Worm (Caenorhabditis elegans): ENCODE results near the gene Y48A6C.8.

Y48A6C.8 gene

DNA sequence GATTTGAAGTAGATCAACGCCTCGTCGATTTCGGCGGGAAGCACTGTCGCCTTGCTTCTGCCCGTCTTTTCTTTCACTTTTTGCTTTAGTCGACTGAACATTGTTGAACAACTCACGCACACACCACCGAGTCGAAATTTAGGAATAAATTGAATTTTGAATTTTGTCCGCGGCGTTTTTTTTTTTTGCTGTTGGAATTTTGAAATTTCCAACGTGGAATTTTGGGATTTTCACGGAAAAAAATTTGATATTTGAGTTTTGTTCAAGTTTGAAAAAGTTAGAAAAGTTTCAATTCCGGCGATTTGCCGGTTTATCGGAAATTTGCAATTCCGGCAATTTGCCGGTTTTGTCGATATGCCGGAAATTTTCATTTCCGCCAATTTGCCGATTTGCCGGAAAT, 29.7 kb upstream of the Y48A6C.8 start, which contains the start of gene Y47D3A.31 (continued):
- no peak for TF ChIP-seq pag-3 (tag; optimal IDR thresholded peaks at IDR 0.05; ENCODE audit: borderline replicate concordance)

DNA sequence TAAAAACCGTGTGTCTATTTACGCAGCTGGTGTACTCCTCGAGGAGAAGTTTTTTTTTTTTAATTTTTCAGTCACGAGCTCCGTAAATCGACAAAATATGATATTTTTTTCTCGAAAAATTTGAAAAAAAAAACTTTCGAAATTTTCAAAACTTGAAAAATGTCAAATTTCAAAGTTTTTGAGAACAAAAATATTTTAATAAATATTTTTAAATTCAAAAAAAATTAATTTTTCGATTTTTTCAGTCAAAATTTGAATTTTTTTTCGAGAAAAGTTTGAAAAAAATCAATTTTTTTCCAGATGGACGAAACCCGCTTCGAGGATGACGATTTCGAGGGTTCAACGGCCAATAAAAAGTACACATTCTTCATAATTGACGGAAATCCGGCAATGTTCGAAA, 27.1 kb upstream of the Y48A6C.8 start, which contains the start of gene cku-70:
Gene cku-70, plus strand, starts transcription at position 301 of the 400 bp plus-strand sequence.
- no peak for TF ChIP-seq unc-86 (tag; optimal IDR thresholded peaks at IDR 0.05)
- TF ChIP-seq fkh-6 (tag; optimal IDR thresholded peaks at IDR 0.05): no peak
- no peak for TF ChIP-seq ceh-6 (GFP tag; optimal IDR thresholded peaks at IDR 0.05)
- no peak for TF ChIP-seq T23F11.4 (GFP tag; optimal IDR thresholded peaks at IDR 0.05)
- no peak for TF ChIP-seq F13H6.1 (tag; optimal IDR thresholded peaks at IDR 0.05)
- no peak for TF ChIP-seq nfya-1 (tag; optimal IDR thresholded peaks at IDR 0.05)
- no peak for TF ChIP-seq C08G9.2 (tag; optimal IDR thresholded peaks at IDR 0.05)
- no peak for TF ChIP-seq ceh-18 (tag; optimal IDR thresholded peaks at IDR 0.05)
- TF ChIP-seq npax-4 (tag; optimal IDR thresholded peaks at IDR 0.05): no peak
- no peak for TF ChIP-seq zip-5 (tag; optimal IDR thresholded peaks at IDR 0.05)
- no peak for TF ChIP-seq dmd-4 (tag; optimal IDR thresholded peaks at IDR 0.05; ENCODE audit: borderline replicate concordance)
- TF ChIP-seq elt-4 (tag; optimal IDR thresholded peaks at IDR 0.05): no peak
- no peak for TF ChIP-seq odd-2 (tag; optimal IDR thresholded peaks at IDR 0.05)
- TF ChIP-seq ceh-9 (tag; optimal IDR thresholded peaks at IDR 0.05): no peak
- TF ChIP-seq nhr-11 (tag; optimal IDR thresholded peaks at IDR 0.05): no peak
- no peak for TF ChIP-seq syd-9 (tag; optimal IDR thresholded peaks at IDR 0.05)
- TF ChIP-seq ref-2 (tag; optimal IDR thresholded peaks at IDR 0.05): no peak
- TF ChIP-seq lim-6 (tag; optimal IDR thresholded peaks at IDR 0.05): no peak

ce11 chrIII:11149254-11149876, 21.9 kb upstream of the Y48A6C.8 start:
- no peak for TF ChIP-seq ceh-45 (GFP tag; IDR thresholded peaks at IDR 0.05)
- TF ChIP-seq ceh-9 (tag; optimal IDR thresholded peaks at IDR 0.05): no peak
- TF ChIP-seq ceh-30 (tag; optimal IDR thresholded peaks at IDR 0.05): no peak
- no peak for TF ChIP-seq pha-2 (tag; optimal IDR thresholded peaks at IDR 0.05)
- no peak for TF ChIP-seq elt-4 (tag; optimal IDR thresholded peaks at IDR 0.05)
- no peak for TF ChIP-seq hlh-6 (tag; optimal IDR thresholded peaks at IDR 0.05)
- no peak for TF ChIP-seq ceh-31 (tag; optimal IDR thresholded peaks at IDR 0.05)
- no peak for TF ChIP-seq unc-3 (GFP tag; conservative IDR thresholded peaks at IDR 0.05)
- no peak for TF ChIP-seq unc-3 (tag; optimal IDR thresholded peaks at IDR 0.05)
- TF ChIP-seq ceh-2 (tag; optimal IDR thresholded peaks at IDR 0.05): no peak
- no peak for TF ChIP-seq unc-42 (tag; optimal IDR thresholded peaks at IDR 0.05)
- TF ChIP-seq ahr-1 (tag; optimal IDR thresholded peaks at IDR 0.05): no peak
- TF ChIP-seq lim-6 (tag; optimal IDR thresholded peaks at IDR 0.05): no peak
- no peak for TF ChIP-seq elt-2 (tag; optimal IDR thresholded peaks at IDR 0.05)

ce11 chrIII:11142908-11143307, 15.5 kb upstream of the Y48A6C.8 start:
- TF ChIP-seq mec-3 (tag; optimal IDR thresholded peaks at IDR 0.05; ENCODE audit: borderline replicate concordance) (no peak), elt-4 (tag; optimal IDR thresholded peaks at IDR 0.05) (peak; percentile 58), fkh-6 (tag; optimal IDR thresholded peaks at IDR 0.05) (no peak), pha-2 (tag; optimal IDR thresholded peaks at IDR 0.05) (no peak), C08G9.2 (tag; optimal IDR thresholded peaks at IDR 0.05) (peak; percentile 10), ets-4 (tag; optimal IDR thresholded peaks at IDR 0.05) (no peak), rnt-1 (tag; optimal IDR thresholded peaks at IDR 0.05) (no peak)

DNA sequence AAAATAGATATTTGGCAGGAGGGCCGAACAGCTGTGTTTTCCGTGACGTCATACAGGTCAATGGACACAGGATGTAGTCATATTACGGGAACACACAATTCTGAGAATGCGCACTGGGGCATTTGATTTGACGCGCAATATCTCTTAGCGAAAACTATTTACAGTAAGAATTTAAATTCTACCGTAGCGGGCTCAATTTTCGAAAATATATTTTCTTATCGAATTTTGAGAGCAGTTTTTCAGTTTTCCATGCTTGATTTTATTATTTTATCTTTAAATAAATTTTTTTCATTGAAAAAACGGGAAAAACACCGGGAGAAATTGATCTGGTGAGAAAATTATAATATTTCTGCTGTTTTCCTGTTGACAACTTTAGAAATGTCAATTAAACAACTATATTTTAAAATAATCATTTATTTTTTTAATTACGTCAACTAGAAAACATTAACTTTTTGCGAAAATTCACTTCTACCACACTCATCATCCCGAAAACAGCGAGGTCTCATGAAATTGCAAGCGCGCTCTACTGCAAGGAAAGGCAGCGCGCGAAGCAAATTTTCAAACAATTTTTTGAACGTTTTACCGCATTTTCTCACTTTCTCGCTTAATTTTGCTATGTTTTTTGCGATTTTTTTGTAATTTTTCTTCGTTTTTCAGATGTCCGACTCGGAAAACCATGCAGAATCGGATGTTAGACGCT, 14.5 kb upstream of the Y48A6C.8 start, which contains the start of the genes Y47D3A.1 and pola-1:
Gene Y47D3A.1, minus strand, starts transcription at position 51 of the 700 bp plus-strand sequence.
Gene pola-1, plus strand, starts transcription at position 658 of the 700 bp plus-strand sequence.
- TF ChIP-seq odd-2 (tag; optimal IDR thresholded peaks at IDR 0.05) (no peak), pat-9 (tag; optimal IDR thresholded peaks at IDR 0.05) (no peak), sox-4 (tag; optimal IDR thresholded peaks at IDR 0.05) (no peak), ceh-9 (tag; optimal IDR thresholded peaks at IDR 0.05) (no peak), hlh-8 (tag; optimal IDR thresholded peaks at IDR 0.05) (peak; percentile 67), dve-1 (tag; optimal IDR thresholded peaks at IDR 0.05) (no peak), gmeb-2 (tag; optimal IDR thresholded peaks at IDR 0.05) (peak; percentile 3), unc-86 (tag; optimal IDR thresholded peaks at IDR 0.05) (peak; percentile 49), nfya-1 (tag; optimal IDR thresholded peaks at IDR 0.05) (peak; percentile 57), syd-9 (tag; optimal IDR thresholded peaks at IDR 0.05) (no peak), unc-55 (GFP tag; optimal IDR thresholded peaks at IDR 0.05) (no peak), hlh-13 (GFP tag; optimal IDR thresholded peaks at IDR 0.05) (peak; percentile 27), fkh-10 (GFP tag; optimal IDR thresholded peaks at IDR 0.05) (no peak), ama-1 (optimal IDR thresholded peaks at IDR 0.05) (no peak), zip-5 (tag; optimal IDR thresholded peaks at IDR 0.05) (peak; percentile 85), ceh-45 (GFP tag; IDR thresholded peaks at IDR 0.05) (no peak), ref-2 (tag; optimal IDR thresholded peaks at IDR 0.05) (peak; percentile 87), tbx-2 (tag; optimal IDR thresholded peaks at IDR 0.05) (peak; percentile 89), madf-2 (tag; optimal IDR thresholded peaks at IDR 0.05) (no peak)
